Fruit fly (Drosophila melanogaster): Measurements from ENCODE around the gene Lectin-galC1.

Lectin-galC1 gene

dm6 chr2L:19438685-19439597, 21.7 kb downstream of the Lectin-galC1 start (continued):
- no peak for TF ChIP-seq Bteb2 (GFP tag; optimal IDR thresholded peaks at IDR 0.05)
- no peak for TF ChIP-seq CG8478 (optimal IDR thresholded peaks at IDR 0.05)
- TF ChIP-seq CG17328 (GFP tag; IDR thresholded peaks at IDR 0.05), result no peak
- no peak for TF ChIP-seq Elba2 (GFP tag; optimal IDR thresholded peaks at IDR 0.05)
- TF ChIP-seq Lpt (GFP tag; optimal IDR thresholded peaks at IDR 0.05), result no peak
- TF ChIP-seq fd64A (GFP tag; optimal IDR thresholded peaks at IDR 0.05), result no peak
- no peak for TF ChIP-seq gro (GFP tag; optimal IDR thresholded peaks at IDR 0.05)
- peak; percentile 87 for TF ChIP-seq Sry-β (GFP tag; optimal IDR thresholded peaks at IDR 0.05)
- no peak for TF ChIP-seq CG7987 (GFP tag; optimal IDR thresholded peaks at IDR 0.05)
- no peak for TF ChIP-seq D (optimal IDR thresholded peaks at IDR 0.05)
- TF ChIP-seq D (GFP tag; optimal IDR thresholded peaks at IDR 0.05), result no peak
- TF ChIP-seq unpg (GFP tag; optimal IDR thresholded peaks at IDR 0.05), result no peak
- TF ChIP-seq CG9797 (GFP tag; optimal IDR thresholded peaks at IDR 0.05), result no peak
- TF ChIP-seq crc (GFP tag; optimal IDR thresholded peaks at IDR 0.05), result no peak
- TF ChIP-seq esg (GFP tag; conservative IDR thresholded peaks at IDR 0.05), result no peak
- TF ChIP-seq Lhr (GFP tag; optimal IDR thresholded peaks at IDR 0.05), result no peak
- TF ChIP-seq ken (GFP tag; IDR thresholded peaks at IDR 0.05), result 0 out of 3 replicates have a peak, but pooled peaks have one; percentile 13
- no peak for TF ChIP-seq mirr (GFP tag; optimal IDR thresholded peaks at IDR 0.05)
- no peak for TF ChIP-seq Mrtf (GFP tag; IDR thresholded peaks at IDR 0.05)
- no peak for TF ChIP-seq slbo (GFP tag; IDR thresholded peaks at IDR 0.05)
- no peak for TF ChIP-seq CG31388 (GFP tag; optimal IDR thresholded peaks at IDR 0.05)
- TF ChIP-seq al (GFP tag; IDR thresholded peaks at IDR 0.05), result no peak
- TF ChIP-seq Camta (GFP tag; optimal IDR thresholded peaks at IDR 0.05), result no peak
- no peak for TF ChIP-seq chm (GFP tag; IDR thresholded peaks at IDR 0.05)
- TF ChIP-seq Hr39 (optimal IDR thresholded peaks at IDR 0.05), result no peak
- TF ChIP-seq repo (GFP tag; optimal IDR thresholded peaks at IDR 0.05), result no peak
- no peak for TF ChIP-seq CG42726 (GFP tag; IDR thresholded peaks at IDR 0.05; ENCODE audit: partially characterized antibody)
- peak; percentile 8 for TF ChIP-seq CG15514 (GFP tag; optimal IDR thresholded peaks at IDR 0.05)
- TF ChIP-seq CG6272 (GFP tag; IDR thresholded peaks at IDR 0.05), result no peak
- no peak for TF ChIP-seq maf-S (GFP tag; optimal IDR thresholded peaks at IDR 0.05)
- TF ChIP-seq Opbp (GFP tag; IDR thresholded peaks at IDR 0.05; ENCODE audit: partially characterized antibody), result no peak
- no peak for TF ChIP-seq trem (tag; optimal IDR thresholded peaks at IDR 0.05)
- TF ChIP-seq inv (GFP tag; IDR thresholded peaks at IDR 0.05; ENCODE audit: partially characterized antibody), result no peak
- no peak for TF ChIP-seq CkIIα-i1 (GFP tag; IDR thresholded peaks at IDR 0.05)
- no peak for TF ChIP-seq CG3281 (GFP tag; optimal IDR thresholded peaks at IDR 0.05)
- no peak for TF ChIP-seq CG3838 (GFP tag; optimal IDR thresholded peaks at IDR 0.05)
- peak; percentile 84; the same call in 1 of the 2 replicates for TF ChIP-seq vvl (GFP tag; IDR thresholded peaks at IDR 0.05)
- no peak for TF ChIP-seq CG10321 (GFP tag; IDR thresholded peaks at IDR 0.05)
- TF ChIP-seq CG11247 (GFP tag; IDR thresholded peaks at IDR 0.05), result no peak
- no peak for TF ChIP-seq CG8089 (GFP tag; optimal IDR thresholded peaks at IDR 0.05)
- no peak for TF ChIP-seq CG9817 (tag; optimal IDR thresholded peaks at IDR 0.05)
- no peak for TF ChIP-seq HmgZ (tag; optimal IDR thresholded peaks at IDR 0.05)
- no peak for TF ChIP-seq CG12236 (GFP tag; optimal IDR thresholded peaks at IDR 0.05)
- TF ChIP-seq sc (optimal IDR thresholded peaks at IDR 0.05), result no peak
- TF ChIP-seq sc (GFP tag; optimal IDR thresholded peaks at IDR 0.05), result no peak
- no peak for TF ChIP-seq CG18011 (GFP tag; optimal IDR thresholded peaks at IDR 0.05)
- no peak for TF ChIP-seq cato (GFP tag; optimal IDR thresholded peaks at IDR 0.05; ENCODE audit: borderline replicate concordance)
- no peak for TF ChIP-seq schlank (tag; optimal IDR thresholded peaks at IDR 0.05)
- TF ChIP-seq CG34376 (GFP tag; optimal IDR thresholded peaks at IDR 0.05), result no peak
- no peak for TF ChIP-seq CG4282 (GFP tag; optimal IDR thresholded peaks at IDR 0.05)
- TF ChIP-seq Dref (GFP tag; IDR thresholded peaks at IDR 0.05), result 0 out of 2 replicates have a peak, but pooled peaks have one; percentile 12

Measured in whole organism, embryonic.